Fruit fly (Drosophila melanogaster) whole organism, embryonic: ENCODE data around the gene SREBP.

ENCODE experiments used
- Atf-2 ChIP-seq: fragments of 200-800 bp; sonication (Bioruptor generic); optimal IDR thresholded peaks from 2 replicates; lab custom pipeline; 2016; ENCODE audit warnings: missing biosample characterization, missing genetic modification characterization
- Atf6 ChIP-seq: fragments of 200-800 bp; sonication (Bioruptor generic); IDR thresholded peaks from 2 replicates; pipeline ENCODE4 v1.3.6; 2022; ENCODE audit warnings: missing biosample characterization, missing genetic modification characterization
- CG10209 ChIP-seq: fragments of 200-800 bp; sonication (Bioruptor generic); optimal IDR thresholded peaks from 3 replicates; lab custom pipeline; 2017; ENCODE audit warnings: missing biosample characterization, mild to moderate bottlenecking, missing genetic modification characterization, missing genetic modification reagents
- CG11696 ChIP-seq: fragments of 200-800 bp; sonication (Bioruptor generic); IDR thresholded peaks from 2 replicates; pipeline ENCODE4 v1.3.6; 2022; ENCODE audit warnings: missing biosample characterization, missing genetic modification characterization
- CG12219 ChIP-seq: fragments of 200-800 bp; sonication (Bioruptor generic); optimal IDR thresholded peaks from 3 replicates; lab custom pipeline; 2018; ENCODE audit warnings: missing biosample characterization, mild to moderate bottlenecking, missing genetic modification characterization
- CG1233 ChIP-seq: fragments of 200-800 bp; sonication (Bioruptor generic); optimal IDR thresholded peaks from 4 replicates; lab custom pipeline; 2018; ENCODE audit warnings: missing biosample characterization, mild to moderate bottlenecking, missing genetic modification characterization
- CG12769 ChIP-seq: fragments of 200-800 bp; sonication (Bioruptor generic); optimal IDR thresholded peaks from 2 replicates; lab custom pipeline; 2019; ENCODE audit warnings: missing biosample characterization, mild to moderate bottlenecking, missing genetic modification characterization, moderate library complexity
- CG15011 ChIP-seq: fragments of 200-800 bp; sonication (Bioruptor generic); optimal IDR thresholded peaks from 3 replicates; lab custom pipeline; 2018; ENCODE audit warnings: missing biosample characterization, mild to moderate bottlenecking, missing genetic modification characterization
- CG15601 ChIP-seq: fragments of 200-800 bp; sonication (Bioruptor generic); optimal IDR thresholded peaks from 3 replicates; lab custom pipeline; 2019; ENCODE audit warnings: missing biosample characterization, mild to moderate bottlenecking, missing genetic modification characterization, moderate library complexity
- CG1603 ChIP-seq: fragments of 200-800 bp; sonication (Bioruptor generic); optimal IDR thresholded peaks from 2 replicates; lab custom pipeline; 2019; ENCODE audit warnings: missing biosample characterization, mild to moderate bottlenecking, missing genetic modification characterization, moderate library complexity
- CG17802 ChIP-seq: fragments of 200-800 bp; sonication (Bioruptor generic); optimal IDR thresholded peaks from 2 replicates; lab custom pipeline; 2018; ENCODE audit warnings: missing biosample characterization, mild to moderate bottlenecking, missing genetic modification characterization, moderate library complexity
- CG18599 ChIP-seq: fragments of 200-800 bp; sonication (Bioruptor generic); optimal IDR thresholded peaks from 3 replicates; lab custom pipeline; 2017; ENCODE audit warnings: missing biosample characterization, missing genetic modification characterization, mild to moderate bottlenecking, moderate library complexity, missing genetic modification reagents
- CG30020 ChIP-seq: fragments of 200-800 bp; optimal IDR thresholded peaks from 2 replicates; lab custom pipeline; 2019; ENCODE audit warnings: missing biosample characterization, mild to moderate bottlenecking, missing genetic modification characterization, moderate library complexity
- CG31441 ChIP-seq: fragments of 200-800 bp; sonication (Bioruptor generic); IDR thresholded peaks from 2 replicates; pipeline ENCODE4 v1.3.6; 2022; ENCODE audit warnings: missing biosample characterization, missing genetic modification characterization
- CG4424 ChIP-seq: fragments of 200-800 bp; sonication (Bioruptor generic); optimal IDR thresholded peaks from 3 replicates; lab custom pipeline; 2016; ENCODE audit warnings: missing biosample characterization, missing genetic modification characterization
- CG4730 ChIP-seq: fragments of 200-800 bp; sonication (Bioruptor generic); IDR thresholded peaks from 2 replicates; pipeline ENCODE4 v1.3.6; 2022; ENCODE audit warnings: missing biosample characterization, missing genetic modification characterization
- CG4854 ChIP-seq: fragments of 200-800 bp; sonication (Bioruptor generic); optimal IDR thresholded peaks from 2 replicates; lab custom pipeline; 2016; ENCODE audit warnings: missing biosample characterization, missing genetic modification characterization, inconsistent platforms
- CG6254 ChIP-seq: fragments of 200-800 bp; sonication (Bioruptor generic); optimal IDR thresholded peaks from 3 replicates; lab custom pipeline; 2017; ENCODE audit warnings: mild to moderate bottlenecking, missing biosample characterization, missing genetic modification reagents, missing genetic modification characterization
- CG6272 ChIP-seq: fragments of 200-800 bp; sonication (Bioruptor generic); IDR thresholded peaks from 2 replicates; pipeline ENCODE4 v1.3.6; 2022; ENCODE audit warnings: missing biosample characterization, missing genetic modification characterization
- CG6654 ChIP-seq: fragments of 200-800 bp; sonication (Bioruptor generic); optimal IDR thresholded peaks from 2 replicates; lab custom pipeline; 2017; ENCODE audit warnings: missing biosample characterization, mild to moderate bottlenecking, missing genetic modification characterization
- CG6765 ChIP-seq: fragments of 200-800 bp; sonication (Bioruptor generic); optimal IDR thresholded peaks from 3 replicates; lab custom pipeline; 2017; ENCODE audit warnings: missing biosample characterization, mild to moderate bottlenecking, missing genetic modification characterization
- CG7271 ChIP-seq: fragments of 200-800 bp; sonication (Bioruptor generic); optimal IDR thresholded peaks from 2 replicates; lab custom pipeline; 2018; ENCODE audit warnings: missing biosample characterization, mild to moderate bottlenecking, missing genetic modification characterization, moderate library complexity
- CG7357 ChIP-seq: fragments of 200-800 bp; sonication (Bioruptor generic); IDR thresholded peaks from 3 replicates; pipeline ENCODE4 v1.3.6; 2022; ENCODE audit warnings: missing biosample characterization, missing genetic modification characterization
- CG9932 ChIP-seq: fragments of 200-800 bp; sonication (Bioruptor generic); IDR thresholded peaks from 2 replicates; pipeline ENCODE4 v1.3.6; 2022; ENCODE audit warnings: missing biosample characterization, missing genetic modification characterization
- CHES-1-like ChIP-seq: fragments of 200-800 bp; sonication (Bioruptor generic); optimal IDR thresholded peaks from 2 replicates; lab custom pipeline; 2016; ENCODE audit warnings: missing biosample characterization, missing genetic modification characterization
- CrebB ChIP-seq: fragments of 200-800 bp; sonication (Bioruptor generic); optimal IDR thresholded peaks from 3 replicates; lab custom pipeline; 2018; ENCODE audit warnings: missing biosample characterization, mild to moderate bottlenecking, missing genetic modification characterization
- Dip2 ChIP-seq: fragments of 200-800 bp; sonication (Bioruptor generic); IDR thresholded peaks from 2 replicates; pipeline ENCODE4 v1.3.6; 2022; ENCODE audit warnings: missing biosample characterization, missing genetic modification characterization
- HLH3B ChIP-seq: fragments of 200-800 bp; sonication (Bioruptor generic); IDR thresholded peaks from 2 replicates; pipeline ENCODE4 v1.3.6; 2022; ENCODE audit warnings: missing biosample characterization, missing genetic modification characterization
- HLH54F ChIP-seq: fragments of 200-800 bp; sonication (Bioruptor generic); optimal IDR thresholded peaks from 3 replicates; lab custom pipeline; 2016; ENCODE audit warnings: missing biosample characterization, missing genetic modification characterization
- MESR4 ChIP-seq: fragments of 200-800 bp; sonication (Bioruptor generic); optimal IDR thresholded peaks from 2 replicates; lab custom pipeline; 2018; ENCODE audit warnings: missing biosample characterization, mild to moderate bottlenecking, missing genetic modification characterization, moderate library complexity
- Mad ChIP-seq: fragments of 200-800 bp; sonication (Bioruptor generic); optimal IDR thresholded peaks from 2 replicates; lab custom pipeline; 2016; ENCODE audit warnings: missing biosample characterization, missing genetic modification characterization
- NC2β ChIP-seq: fragments of 200-800 bp; sonication (Bioruptor generic); optimal IDR thresholded peaks from 2 replicates; lab custom pipeline; 2016; ENCODE audit warnings: missing biosample characterization, missing genetic modification characterization
- Vsx1 ChIP-seq: fragments of 200-800 bp; sonication (Bioruptor generic); optimal IDR thresholded peaks from 2 replicates; lab custom pipeline; 2017; ENCODE audit warnings: missing biosample characterization, mild to moderate bottlenecking, missing genetic modification characterization, missing genetic modification reagents
- ac ChIP-seq: fragments of 200-800 bp; sonication (Bioruptor generic); optimal IDR thresholded peaks from 3 replicates; lab custom pipeline; 2017; ENCODE audit warnings: missing biosample characterization, mild to moderate bottlenecking, missing genetic modification characterization
- ash1 ChIP-seq: fragments of 200-800 bp; sonication (Bioruptor generic); optimal IDR thresholded peaks from 2 replicates; lab custom pipeline; 2018; ENCODE audit warnings: missing biosample characterization, mild to moderate bottlenecking, missing genetic modification characterization
- cad ChIP-seq: fragments of >200 bp; optimal IDR thresholded peaks from 2 replicates; lab custom pipeline; 2017; ENCODE audit warnings: missing biosample characterization, missing genetic modification characterization
- chinmo ChIP-seq: fragments of 200-800 bp; sonication (Bioruptor generic); IDR thresholded peaks from 4 replicates; pipeline ENCODE4 v1.3.6; 2022; ENCODE audit warnings: missing biosample characterization, missing genetic modification characterization; ENCODE audit not compliant: partially characterized antibody
- emc ChIP-seq: fragments of 200-800 bp; sonication (Bioruptor generic); optimal IDR thresholded peaks from 2 replicates; lab custom pipeline; 2016; ENCODE audit warnings: missing biosample characterization, missing genetic modification characterization
- ewg ChIP-seq: fragments of 200-800 bp; sonication (Bioruptor generic); optimal IDR thresholded peaks from 3 replicates; lab custom pipeline; 2017; ENCODE audit warnings: mild to moderate bottlenecking, missing biosample characterization, missing genetic modification reagents, missing genetic modification characterization
- kay ChIP-seq: fragments of 200-800 bp; sonication (Bioruptor generic); optimal IDR thresholded peaks from 2 replicates; lab custom pipeline; 2016; ENCODE audit warnings: missing biosample characterization, missing genetic modification characterization
- mirr ChIP-seq: fragments of 200-800 bp; sonication (Bioruptor generic); optimal IDR thresholded peaks from 3 replicates; lab custom pipeline; 2018; ENCODE audit warnings: missing biosample characterization, mild to moderate bottlenecking, missing genetic modification characterization
- nom ChIP-seq: fragments of 200-800 bp; sonication (Bioruptor generic); optimal IDR thresholded peaks from 2 replicates; lab custom pipeline; 2017; ENCODE audit warnings: missing biosample characterization, missing genetic modification characterization, mild to moderate bottlenecking, moderate library complexity, missing genetic modification reagents
- sd ChIP-seq: fragments of 200-800 bp; sonication (Bioruptor generic); optimal IDR thresholded peaks from 3 replicates; lab custom pipeline; 2018; ENCODE audit warnings: missing biosample characterization, mild to moderate bottlenecking, missing genetic modification characterization, moderate library complexity
- sima ChIP-seq: fragments of 200-800 bp; sonication (Bioruptor generic); optimal IDR thresholded peaks from 2 replicates; lab custom pipeline; 2016; ENCODE audit warnings: missing biosample characterization, missing genetic modification characterization
- so ChIP-seq: fragments of 200-800 bp; sonication (Bioruptor generic); IDR thresholded peaks from 3 replicates; pipeline ENCODE4 v1.3.6; 2022; ENCODE audit warnings: missing biosample characterization, missing genetic modification characterization
- sr ChIP-seq: fragments of 200-800 bp; sonication (Bioruptor generic); IDR thresholded peaks from 3 replicates; pipeline ENCODE4 v1.3.6; 2022; ENCODE audit warnings: missing biosample characterization, missing genetic modification characterization
- tio ChIP-seq: fragments of 200-800 bp; sonication (Bioruptor generic); optimal IDR thresholded peaks from 2 replicates; lab custom pipeline; 2017; ENCODE audit warnings: missing biosample characterization, missing genetic modification characterization, inconsistent platforms
- zfh1 ChIP-seq: fragments of 200-800 bp; sonication (Bioruptor generic); IDR thresholded peaks from 3 replicates; pipeline ENCODE4 v1.3.6; 2022; ENCODE audit warnings: missing biosample characterization, missing genetic modification characterization

SREBP gene

dm6 chr3L:19790929-19791687, 2.6 kb upstream of the SREBP start (continued):
- no peak for TF ChIP-seq CG6272 (GFP tag; lab: Robert Waterston, UW)
- TF ChIP-seq CG17802 (tag; lab: Kevin White, UChicago) = peak; percentile 33
- peak; percentile 15 for TF ChIP-seq CG1603
- TF ChIP-seq CG6254 (GFP tag; lab: Kevin White, UChicago) = peak; percentile 33
- no peak for TF ChIP-seq emc
- peak; percentile 69 for TF ChIP-seq Atf-2 (GFP tag; lab: Kevin White, UChicago)
- TF ChIP-seq cad (GFP tag; lab: Kevin White, UChicago) = no peak
- no peak for TF ChIP-seq mirr (GFP tag; lab: Kevin White, UChicago)
- no peak for TF ChIP-seq ash1
- TF ChIP-seq CG11696 (GFP tag; lab: Robert Waterston, UW) = no peak

dm6 chr3L:19791688-19792073, 2.1 kb upstream of the SREBP start:
- no peak for TF ChIP-seq ewg (GFP tag; lab: Kevin White, UChicago)
- TF ChIP-seq tio (GFP tag; lab: Kevin White, UChicago) = no peak
- no peak for TF ChIP-seq MESR4 (GFP tag; lab: Kevin White, UChicago)
- TF ChIP-seq sr (GFP tag; lab: Robert Waterston, UW) = 0 out of 3 replicates have a peak, but pooled peaks have one; percentile 14
- no peak for TF ChIP-seq CG7357 (GFP tag; lab: Robert Waterston, UW)
- TF ChIP-seq HLH54F = no peak
- TF ChIP-seq CG4854 = no peak
- no peak for TF ChIP-seq CG15011 (GFP tag; lab: Kevin White, UChicago)
- no peak for TF ChIP-seq CG7271 (tag; lab: Kevin White, UChicago)
- TF ChIP-seq CG30020 (tag; lab: Kevin White, UChicago) = no peak
- no peak for TF ChIP-seq CG1233
- no peak for TF ChIP-seq kay (GFP tag; lab: Kevin White, UChicago)
- no peak for TF ChIP-seq CG6272 (GFP tag; lab: Robert Waterston, UW)
- peak; percentile 15; the same call in 1 of the 3 replicates for TF ChIP-seq zfh1 (GFP tag; lab: Robert Waterston, UW)
- no peak for TF ChIP-seq CG4730 (GFP tag; lab: Robert Waterston, UW)
- TF ChIP-seq Atf6 (GFP tag; lab: Robert Waterston, UW) = peak; percentile 68
- TF ChIP-seq nom = peak; percentile 25
- TF ChIP-seq HLH3B (GFP tag; lab: Robert Waterston, UW) = no peak
- no peak for TF ChIP-seq CG31441 (GFP tag; lab: Robert Waterston, UW)
- TF ChIP-seq CG15601 (tag; lab: Kevin White, UChicago) = no peak
- TF ChIP-seq chinmo (GFP tag; lab: Robert Waterston, UW) = peak; percentile 97
- peak; percentile 29; the same call in 1 of the 2 replicates for TF ChIP-seq CG9932 (GFP tag; lab: Robert Waterston, UW)
- TF ChIP-seq CG12769 (tag; lab: Kevin White, UChicago) = peak; percentile 82
- no peak for TF ChIP-seq Dip2 (GFP tag; lab: Robert Waterston, UW)
- TF ChIP-seq CG12219 = peak; percentile 38
- peak; percentile 14 for TF ChIP-seq CrebB (tag; lab: Kevin White, UChicago)
- TF ChIP-seq sd (tag; lab: Kevin White, UChicago) = peak; percentile 80
- no peak for TF ChIP-seq CG6654 (GFP tag; lab: Kevin White, UChicago)
- peak; percentile 70 for TF ChIP-seq mirr (GFP tag; lab: Kevin White, UChicago)
- no peak for TF ChIP-seq NC2β (GFP tag; lab: Kevin White, UChicago)
- no peak for TF ChIP-seq so
- TF ChIP-seq CG10209 (GFP tag; lab: Kevin White, UChicago) = no peak
- no peak for TF ChIP-seq CG6765 (GFP tag; lab: Kevin White, UChicago)
- TF ChIP-seq CG18599 (GFP tag; lab: Kevin White, UChicago) = peak; percentile 54
- TF ChIP-seq ac (GFP tag; lab: Kevin White, UChicago) = no peak
- TF ChIP-seq CG4424 (GFP tag; lab: Kevin White, UChicago) = no peak
- TF ChIP-seq CHES-1-like = no peak
- no peak for TF ChIP-seq sima
- TF ChIP-seq Vsx1 (GFP tag; lab: Kevin White, UChicago) = peak; percentile 82
- no peak for TF ChIP-seq Mad (GFP tag; lab: Kevin White, UChicago)
